Worm (Caenorhabditis elegans) whole organism, late embryonic: ENCODE data around the gene C56A3.5.

Experiments
- K09A11.1 ChIP-seq: sonication (generic microtip); optimal IDR thresholded peaks from 2 replicates; lab custom pipeline; 2017; ENCODE audit warnings: antibody characterized with exemption, mild to moderate bottlenecking, missing genetic modification characterization, missing compliant biosample characterization; ENCODE audit not compliant: insufficient read depth
- lim-6 ChIP-seq: sonication (generic microtip); optimal IDR thresholded peaks from 2 replicates; lab custom pipeline; 2016; ENCODE audit warnings: missing genetic modification characterization, missing compliant biosample characterization
- npax-4 ChIP-seq: sonication (generic microtip); optimal IDR thresholded peaks from 2 replicates; lab custom pipeline; 2016; ENCODE audit warnings: missing genetic modification characterization, missing compliant biosample characterization
- pqm-1 ChIP-seq: sonication (generic microtip); optimal IDR thresholded peaks from 2 replicates; lab custom pipeline; 2016; ENCODE audit warnings: missing genetic modification characterization, missing compliant biosample characterization
- zip-5 ChIP-seq: sonication (generic microtip); optimal IDR thresholded peaks from 2 replicates; lab custom pipeline; 2016; ENCODE audit warnings: missing genetic modification characterization, missing compliant biosample characterization

DNA sequence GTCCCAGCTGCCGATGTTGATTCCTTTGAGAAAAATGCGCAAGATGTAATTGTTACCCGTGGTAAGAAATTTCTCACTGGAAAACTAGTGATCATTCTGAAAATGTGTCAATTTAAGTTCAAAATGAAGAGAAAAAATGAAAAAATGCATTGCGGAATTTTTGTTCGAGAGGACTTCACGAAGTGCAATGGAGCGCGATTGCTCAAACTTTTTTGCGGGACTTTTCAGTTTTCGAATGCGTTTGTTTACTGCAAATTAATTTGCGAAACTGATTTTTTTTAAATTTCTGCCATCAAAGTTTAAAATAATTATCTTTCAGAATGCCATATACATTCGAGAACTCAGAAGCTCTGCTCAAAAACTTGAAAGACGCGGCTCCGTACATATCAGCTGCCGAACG lies 16.8 kb downstream of the C56A3.5 start, which contains the start of the genes nuaf-1 and bir-2:
- no peak for TF ChIP-seq lim-6 (tag; lab: Kevin White, UChicago)
- no peak for TF ChIP-seq K09A11.1 (tag; lab: Kevin White, UChicago)
- TF ChIP-seq zip-5 (tag; lab: Kevin White, UChicago) = no peak
- TF ChIP-seq npax-4 (tag; lab: Kevin White, UChicago) = no peak
- TF ChIP-seq pqm-1 (tag; lab: Kevin White, UChicago) = no peak
